Worm (Caenorhabditis elegans) whole organism, L1 larva: Measurements from ENCODE around the gene nid-1.

Experiments used
- C04F5.9 ChIP-seq: sonication (generic microtip); optimal IDR thresholded peaks from 2 replicates; lab custom pipeline; 2016; ENCODE audit warnings: missing genetic modification characterization, missing compliant biosample characterization
- C34B4.2 ChIP-seq: sonication (generic microtip); optimal IDR thresholded peaks from 2 replicates; lab custom pipeline; 2017; ENCODE audit warnings: mild to moderate bottlenecking, missing genetic modification characterization, missing compliant biosample characterization
- Y116A8C.19 ChIP-seq: sonication (generic microtip); optimal IDR thresholded peaks from 2 replicates; lab custom pipeline; 2016; ENCODE audit warnings: missing compliant biosample characterization, missing genetic modification characterization, borderline replicate concordance
- aha-1 ChIP-seq: fragments of 150-350 bp; optimal IDR thresholded peaks from 2 replicates; lab custom pipeline; 2014; ENCODE audit warnings: missing biosample characterization, missing genetic modification characterization
- alr-1 ChIP-seq: fragments of 200-800 bp; sonication (Bioruptor generic); optimal IDR thresholded peaks from 2 replicates; lab custom pipeline; 2018; ENCODE audit warnings: borderline replicate concordance, mild to moderate bottlenecking, missing genetic modification characterization, missing compliant biosample characterization
- aly-2 ChIP-seq: fragments of 150-350 bp; optimal IDR thresholded peaks from 2 replicates; lab custom pipeline; 2014; ENCODE audit warnings: missing biosample characterization, missing genetic modification characterization
- ama-1 ChIP-seq: fragments of 150-350 bp; optimal IDR thresholded peaks from 2 replicates; lab custom pipeline; 2014
- ceh-63 ChIP-seq: fragments of 200-800 bp; sonication (Bioruptor generic); optimal IDR thresholded peaks from 2 replicates; lab custom pipeline; 2018; ENCODE audit warnings: mild to moderate bottlenecking, missing genetic modification characterization, missing compliant biosample characterization
- ces-1 ChIP-seq: fragments of 150-350 bp; optimal IDR thresholded peaks from 2 replicates; lab custom pipeline; 2014; ENCODE audit warnings: missing biosample characterization, missing genetic modification reagents, missing genetic modification characterization
- dpl-1 ChIP-seq, 3 experiments: fragments of 150-350 bp in 2 of 3; sonication (generic microtip) in 1 of 3; optimal IDR thresholded peaks; 2 replicates each; lab custom pipeline; 2014 to 2017; ENCODE audit warnings: missing biosample characterization in 3 of 3, missing genetic modification characterization in 3 of 3, missing genetic modification reagents in 3 of 3
- efl-1 ChIP-seq, 4 experiments: fragments of 150-350 bp; optimal IDR thresholded peaks in 3 of 4; peaks in 1 of 4; 1 replicate in 1 of 4; 2 replicates in 3 of 4; lab custom pipeline; 2014; ENCODE audit warnings: missing biosample characterization in 2 of 4, missing genetic modification characterization in 2 of 4, missing genetic modification reagents in 2 of 4
- efl-3 ChIP-seq: fragments of 200-800 bp; sonication (Bioruptor generic); optimal IDR thresholded peaks from 2 replicates; lab custom pipeline; 2018; ENCODE audit warnings: mild to moderate bottlenecking, missing genetic modification characterization, missing compliant biosample characterization
- egl-13 ChIP-seq: sonication (generic microtip); optimal IDR thresholded peaks from 2 replicates; lab custom pipeline; 2016; ENCODE audit warnings: missing genotype, missing genetic modification reagents, missing genetic modification characterization, missing compliant biosample characterization
- elt-2 ChIP-seq: sonication (generic microtip); optimal IDR thresholded peaks from 2 replicates; lab custom pipeline; 2016; ENCODE audit warnings: missing genetic modification characterization, mild to moderate bottlenecking, inconsistent platforms, missing compliant biosample characterization, missing genetic modification reagents
- ets-5 ChIP-seq: fragments of 200-800 bp; sonication (Bioruptor generic); IDR thresholded peaks from 2 replicates; pipeline ENCODE4 v1.3.6; 2022; ENCODE audit warnings: missing genetic modification characterization, missing compliant biosample characterization
- fkh-8 ChIP-seq: sonication (generic microtip); optimal IDR thresholded peaks from 2 replicates; lab custom pipeline; 2016; ENCODE audit warnings: mild to moderate bottlenecking, missing genetic modification characterization, missing compliant biosample characterization
- fos-1 ChIP-seq: fragments of 150-350 bp; optimal IDR thresholded peaks from 2 replicates; lab custom pipeline; 2014; ENCODE audit warnings: missing biosample characterization, missing genetic modification characterization
- hlh-17 ChIP-seq: fragments of 200-800 bp; sonication (Bioruptor generic); optimal IDR thresholded peaks from 2 replicates; lab custom pipeline; 2018; ENCODE audit warnings: missing genetic modification characterization, mild to moderate bottlenecking, missing compliant biosample characterization, moderate library complexity, borderline replicate concordance
- irx-1 ChIP-seq: sonication (generic microtip); optimal IDR thresholded peaks from 2 replicates; lab custom pipeline; 2016; ENCODE audit warnings: missing genetic modification characterization, missing compliant biosample characterization
- isw-1 ChIP-seq: fragments of 200-800 bp; sonication (Bioruptor generic); IDR thresholded peaks from 2 replicates; pipeline ENCODE4 v1.3.6; 2022; ENCODE audit warnings: missing genetic modification characterization, missing compliant biosample characterization
- jun-1 ChIP-seq: fragments of 150-350 bp; optimal IDR thresholded peaks from 2 replicates; lab custom pipeline; 2014; ENCODE audit warnings: missing biosample characterization, missing genetic modification reagents, missing genetic modification characterization
- lin-13 ChIP-seq: fragments of 150-350 bp; optimal IDR thresholded peaks from 2 replicates; lab custom pipeline; 2014; ENCODE audit warnings: missing biosample characterization, missing genetic modification reagents, missing genetic modification characterization
- lin-14 ChIP-seq: fragments of 200-800 bp; sonication (Bioruptor generic); optimal IDR thresholded peaks from 2 replicates; lab custom pipeline; 2018; ENCODE audit warnings: mild to moderate bottlenecking, missing genetic modification characterization, moderate library complexity, missing compliant biosample characterization
- lin-15B ChIP-seq: fragments of 150-350 bp; sonication (generic microtip); optimal IDR thresholded peaks from 3 replicates; lab custom pipeline; 2014; ENCODE audit warnings: missing biosample characterization, missing genetic modification characterization
- lin-35 ChIP-seq, 2 experiments: fragments of 150-350 bp; optimal IDR thresholded peaks; 2 replicates each; lab custom pipeline; 2014; ENCODE audit warnings: missing biosample characterization in 2 of 2, missing genetic modification characterization in 2 of 2, missing genetic modification reagents in 2 of 2
- lir-3 ChIP-seq: sonication (generic microtip); optimal IDR thresholded peaks from 2 replicates; lab custom pipeline; 2016; ENCODE audit warnings: mild to moderate bottlenecking, missing genetic modification characterization, moderate library complexity, missing compliant biosample characterization; ENCODE audit not compliant: poor library complexity
- nhr-12 ChIP-seq: sonication (generic microtip); optimal IDR thresholded peaks from 2 replicates; lab custom pipeline; 2017; ENCODE audit warnings: missing biosample characterization, missing genetic modification characterization
- nhr-20 ChIP-seq: sonication (generic microtip); optimal IDR thresholded peaks from 2 replicates; lab custom pipeline; 2016; ENCODE audit warnings: mild to moderate bottlenecking, missing genetic modification characterization, missing compliant biosample characterization
- nhr-237 ChIP-seq: fragments of 150-350 bp; optimal IDR thresholded peaks from 2 replicates; lab custom pipeline; 2014; ENCODE audit warnings: missing biosample characterization, missing genetic modification characterization
- nhr-28 ChIP-seq: fragments of 150-350 bp; optimal IDR thresholded peaks from 2 replicates; lab custom pipeline; 2014; ENCODE audit warnings: missing biosample characterization, missing genetic modification characterization
- nhr-77 ChIP-seq: fragments of 150-350 bp; optimal IDR thresholded peaks from 2 replicates; lab custom pipeline; 2014; ENCODE audit warnings: missing biosample characterization, missing genetic modification characterization
- nhr-85 ChIP-seq: sonication (generic microtip); peaks from one replicate; lab custom pipeline; 2016; ENCODE audit warnings: missing genetic modification characterization, inconsistent platforms, missing compliant biosample characterization
- pqm-1 ChIP-seq: sonication (generic microtip); optimal IDR thresholded peaks from 3 replicates; lab custom pipeline; 2017; ENCODE audit warnings: missing biosample characterization, missing genetic modification characterization
- skn-1 ChIP-seq: fragments of 150-350 bp; optimal IDR thresholded peaks from 2 replicates; lab custom pipeline; 2014; ENCODE audit warnings: missing biosample characterization, missing genetic modification characterization
- snpc-4 ChIP-seq: fragments of 150-350 bp; optimal IDR thresholded peaks from 2 replicates; lab custom pipeline; 2014; ENCODE audit warnings: missing biosample characterization, missing genetic modification characterization
- snu-23 ChIP-seq: sonication (generic microtip); optimal IDR thresholded peaks from 2 replicates; lab custom pipeline; 2016; ENCODE audit warnings: missing genetic modification characterization, missing compliant biosample characterization
- sptf-1 ChIP-seq: fragments of 150-350 bp; optimal IDR thresholded peaks from 2 replicates; lab custom pipeline; 2014; ENCODE audit warnings: missing biosample characterization, missing genetic modification characterization
- swsn-7 ChIP-seq: sonication (generic microtip); optimal IDR thresholded peaks from 2 replicates; lab custom pipeline; 2016; ENCODE audit warnings: missing genetic modification characterization, missing compliant biosample characterization
- tbx-2 ChIP-seq: sonication (generic microtip); optimal IDR thresholded peaks from 2 replicates; lab custom pipeline; 2016; ENCODE audit warnings: missing genetic modification characterization, missing compliant biosample characterization
- tlp-1 ChIP-seq: fragments of 150-350 bp; optimal IDR thresholded peaks from 2 replicates; lab custom pipeline; 2014; ENCODE audit warnings: missing biosample characterization, missing genetic modification characterization
- unc-130 ChIP-seq: fragments of 150-350 bp; optimal IDR thresholded peaks from 2 replicates; lab custom pipeline; 2017; ENCODE audit warnings: missing biosample characterization, missing genetic modification characterization, inconsistent platforms
- unc-30 ChIP-seq: sonication (generic microtip); optimal IDR thresholded peaks from 2 replicates; lab custom pipeline; 2017; ENCODE audit warnings: missing biosample characterization, missing genetic modification characterization
- unc-86 ChIP-seq: sonication (generic microtip); optimal IDR thresholded peaks from 2 replicates; lab custom pipeline; 2016; ENCODE audit warnings: missing genetic modification characterization, missing compliant biosample characterization
- vab-15 ChIP-seq: sonication (generic microtip); optimal IDR thresholded peaks from 2 replicates; lab custom pipeline; 2017; ENCODE audit warnings: missing genotype, mild to moderate bottlenecking, missing genetic modification characterization, missing compliant biosample characterization
- zip-4 ChIP-seq: fragments of 200-800 bp; sonication (Bioruptor generic); optimal IDR thresholded peaks from 2 replicates; lab custom pipeline; 2018; ENCODE audit warnings: mild to moderate bottlenecking, missing genetic modification characterization, moderate library complexity, missing compliant biosample characterization
- ztf-4 ChIP-seq: fragments of 150-350 bp; optimal IDR thresholded peaks from 2 replicates; lab custom pipeline; 2014; ENCODE audit warnings: missing biosample characterization, missing genetic modification characterization

The nid-1 gene

ce11 chrV:12944775-12945174 is 34.9 kb downstream of the nid-1 start, which contains the start of gene grl-2:
Gene grl-2 (plus strand): TSS chrV:12945075.
- peak; percentile 62 for TF ChIP-seq nhr-85 (tag; lab: Kevin White, UChicago)
- TF ChIP-seq elt-2 (tag; lab: Kevin White, UChicago): no peak
- TF ChIP-seq, all 84 proteins: peak for 1

ce11 chrV:12949607-12950006 is 39.7 kb downstream of the nid-1 start, which contains the start of gene T16G1.13:
Gene T16G1.13 (plus strand): TSS chrV:12949907.
- TF ChIP-seq nhr-85 (tag; lab: Kevin White, UChicago) (no peak), unc-30 (tag; lab: Kevin White, UChicago) (no peak), alr-1 (tag; lab: Kevin White, UChicago) (no peak), swsn-7 (tag; lab: Kevin White, UChicago) (no peak), lin-35 (GFP tag; optimal IDR thresholded peaks at IDR 0.05; lab: Kevin White, UChicago) (no peak), zip-4 (GFP tag; lab: Kevin White, UChicago) (no peak), efl-1 (optimal IDR thresholded peaks at IDR 0.05; lab: Kevin White, UChicago) (no peak), efl-1 (GFP tag; optimal IDR thresholded peaks at IDR 0.05 in 1 of 2; lab: Kevin White, UChicago) (no peak), egl-13 (no peak)
- TF ChIP-seq, all 84 proteins: peak for 0

- TF ChIP-seq pqm-1 (tag; lab: Kevin White, UChicago) (no peak), tlp-1 (tag; lab: Kevin White, UChicago) (no peak), unc-86 (tag; lab: Kevin White, UChicago) (no peak), ets-5 (GFP tag; lab: Robert Waterston, UW) (no peak), nhr-85 (tag; lab: Kevin White, UChicago) (no peak), nhr-12 (tag; lab: Kevin White, UChicago) (no peak), lin-35 (GFP tag; optimal IDR thresholded peaks at IDR 0.05; lab: Kevin White, UChicago) (peak; percentile 52 to 56), sptf-1 (tag; lab: Kevin White, UChicago) (no peak), snpc-4 (tag; lab: Kevin White, UChicago) (no peak), nhr-77 (tag; lab: Kevin White, UChicago) (peak; percentile 30), efl-1 (optimal IDR thresholded peaks at IDR 0.05; lab: Kevin White, UChicago) (peak; percentile 58 to 65), efl-1 (GFP tag; optimal IDR thresholded peaks at IDR 0.05 in 1 of 2; lab: Kevin White, UChicago) (peak in 1 of 2 experiments; percentile 28), aha-1 (tag; lab: Kevin White, UChicago) (no peak), nhr-28 (tag; lab: Kevin White, UChicago) (no peak), hlh-17 (GFP tag; lab: Kevin White, UChicago) (no peak), C04F5.9 (tag; lab: Kevin White, UChicago) (no peak), nhr-237 (no peak), unc-130 (no peak), egl-13 (no peak), tbx-2 (tag; lab: Kevin White, UChicago) (peak; percentile 14), Y116A8C.19 (tag; lab: Kevin White, UChicago) (no peak), ces-1 (GFP tag; lab: Kevin White, UChicago) (no peak), skn-1 (no peak), snu-23 (GFP tag; lab: Kevin White, UChicago) (peak; percentile 56), lin-14 (GFP tag; lab: Kevin White, UChicago) (peak; percentile 77), fkh-8 (tag; lab: Kevin White, UChicago) (no peak), efl-3 (no peak), nhr-20 (peak; percentile 25), fos-1 (no peak), ceh-63 (GFP tag; lab: Kevin White, UChicago) (no peak), C34B4.2 (tag; lab: Kevin White, UChicago) (no peak), lin-15B (peak; percentile 12), aly-2 (tag; lab: Kevin White, UChicago) (no peak), lin-13 (GFP tag; lab: Kevin White, UChicago) (peak; percentile 22), isw-1 (GFP tag; lab: Robert Waterston, UW) (no peak), lir-3 (tag; lab: Kevin White, UChicago) (no peak), vab-15 (tag; lab: Kevin White, UChicago) (no peak), ama-1 (lab: Kevin White, UChicago) (no peak), dpl-1 (GFP tag; optimal IDR thresholded peaks at IDR 0.05; lab: Kevin White, UChicago) (peak in 2 of 3 experiments; percentile 43 to 62), alr-1 (tag; lab: Kevin White, UChicago) (no peak), ztf-4 (no peak), unc-30 (tag; lab: Kevin White, UChicago) (no peak), jun-1 (tag; lab: Kevin White, UChicago) (no peak), irx-1 (no peak)
Observed at ce11 chrV:12950812-12951528, 41.1 kb downstream of the nid-1 start, which contains the start of the genes T16G1.9 and T16G1.18. Gene T16G1.9 (minus strand): TSS chrV:12950862. Gene T16G1.18 (plus strand): TSS chrV:12951304.
